Fruit fly (Drosophila melanogaster) whole organism, adult: ENCODE measurements around the gene Obp19d.

ENCODE experiments used
- CG11617 ChIP-seq: fragments of 200-800 bp; sonication (Bioruptor generic); optimal IDR thresholded peaks from 2 replicates; lab custom pipeline; 2017; ENCODE audit warnings: mild to moderate bottlenecking, missing biosample characterization, missing genetic modification reagents, missing genetic modification characterization
- CG14711 ChIP-seq: fragments of 200-800 bp; sonication (Bioruptor generic); optimal IDR thresholded peaks from 2 replicates; lab custom pipeline; 2018; ENCODE audit warnings: missing biosample characterization, mild to moderate bottlenecking, missing genetic modification characterization, moderate library complexity
- CG33017 ChIP-seq: fragments of 200-800 bp; sonication (Bioruptor generic); optimal IDR thresholded peaks from 2 replicates; lab custom pipeline; 2018; ENCODE audit warnings: missing biosample characterization, mild to moderate bottlenecking, missing genetic modification characterization, moderate library complexity
- CG7101 ChIP-seq: fragments of 200-800 bp; sonication (Bioruptor generic); optimal IDR thresholded peaks from 2 replicates; lab custom pipeline; 2018; ENCODE audit warnings: missing biosample characterization, mild to moderate bottlenecking, missing genetic modification characterization, moderate library complexity
- Crg-1 ChIP-seq: fragments of 200-800 bp; sonication (Bioruptor generic); optimal IDR thresholded peaks from 2 replicates; lab custom pipeline; 2016; ENCODE audit warnings: missing biosample characterization, missing genetic modification characterization
- Hr96 ChIP-seq: fragments of 200-800 bp; sonication (Bioruptor generic); optimal IDR thresholded peaks from 2 replicates; lab custom pipeline; 2016; ENCODE audit warnings: missing biosample characterization, missing genetic modification characterization
- Mnt ChIP-seq: fragments of 200-800 bp; sonication (Bioruptor generic); optimal IDR thresholded peaks from 2 replicates; lab custom pipeline; 2016; ENCODE audit warnings: missing biosample characterization, mild to moderate bottlenecking, missing genetic modification characterization
- cnc ChIP-seq, 2 experiments: fragments of >200 bp; optimal IDR thresholded peaks; 2 replicates each; lab custom pipeline; 2017
- kay ChIP-seq: fragments of 200-800 bp; sonication (Bioruptor generic); peaks from one replicate; lab custom pipeline; 2016; ENCODE audit warnings: missing biosample characterization, missing genetic modification characterization, borderline replicate concordance
- pad ChIP-seq: fragments of 200-800 bp; sonication (Bioruptor generic); optimal IDR thresholded peaks from 3 replicates; lab custom pipeline; 2017; ENCODE audit warnings: missing biosample characterization, missing genetic modification characterization, mild to moderate bottlenecking, moderate library complexity, missing genetic modification reagents
- tj ChIP-seq: fragments of 200-800 bp; sonication (Bioruptor generic); optimal IDR thresholded peaks from 3 replicates; lab custom pipeline; 2017; ENCODE audit warnings: missing biosample characterization, mild to moderate bottlenecking, missing genetic modification characterization, moderate library complexity

dm6 chrX:20467155-20467554 lies 47.7 kb downstream of the Obp19d start, which contains the start of gene GstT3:
- TF ChIP-seq kay (no peak), Hr96 (GFP tag; lab: Kevin White, UChicago) (no peak), CG33017 (tag; lab: Kevin White, UChicago) (no peak), CG11617 (GFP tag; lab: Kevin White, UChicago) (no peak), pad (GFP tag; lab: Kevin White, UChicago) (no peak), CG7101 (tag; lab: Kevin White, UChicago) (no peak), tj (GFP tag; lab: Kevin White, UChicago) (no peak), CG14711 (tag; lab: Kevin White, UChicago) (no peak), Mnt (GFP tag; lab: Kevin White, UChicago) (no peak), Crg-1 (GFP tag; lab: Kevin White, UChicago) (no peak), cnc (optimal IDR thresholded peaks at IDR 0.05; lab: Kevin White, UChicago) (no peak)
